Worm (Caenorhabditis elegans): Measurements from ENCODE around the gene T10B5.10.

DNA sequence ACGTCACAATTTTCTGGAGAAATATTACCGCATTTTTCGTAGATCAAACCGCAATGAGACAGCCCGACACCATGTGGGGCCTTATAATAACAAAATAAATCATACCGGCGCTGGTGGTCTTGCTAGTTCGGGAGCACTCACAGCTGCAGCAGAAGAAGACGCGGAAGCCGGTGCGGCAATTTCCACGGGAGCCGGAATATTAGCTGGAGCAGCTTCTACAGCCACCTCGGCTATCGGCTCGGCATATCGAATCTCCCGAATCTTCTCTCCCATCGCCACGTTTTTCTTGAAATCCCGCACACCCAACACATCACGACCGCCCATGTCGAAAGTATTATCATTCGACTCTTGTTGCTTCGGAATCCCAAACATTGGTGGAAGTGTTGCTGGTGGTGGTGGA lies 31.5 kb downstream of the T10B5.10 start:
- TF ChIP-seq ama-1 (optimal IDR thresholded peaks at IDR 0.05) (no peak), ceh-13 (GFP tag; optimal IDR thresholded peaks at IDR 0.05) (no peak), ceh-36 (tag; optimal IDR thresholded peaks at IDR 0.05) (no peak), tra-4 (tag; optimal IDR thresholded peaks at IDR 0.05) (no peak), aly-1 (tag; optimal IDR thresholded peaks at IDR 0.05) (no peak)
